Worm (Caenorhabditis elegans) whole organism, L4/young adult: Measurements from ENCODE around the gene zip-12.

ENCODE experiments used
- W03F9.2 ChIP-seq: fragments of 150-350 bp; optimal IDR thresholded peaks from 2 replicates; lab custom pipeline; 2014; ENCODE audit warnings: missing biosample characterization, missing genetic modification characterization
- dao-5 ChIP-seq: sonication (generic microtip); optimal IDR thresholded peaks from 2 replicates; lab custom pipeline; 2016; ENCODE audit warnings: missing genotype, missing genetic modification characterization, moderate library complexity, missing compliant biosample characterization
- him-1 ChIP-seq: sonication (generic microtip); optimal IDR thresholded peaks from 2 replicates; lab custom pipeline; 2016; ENCODE audit warnings: missing genotype, missing genetic modification reagents, missing genetic modification characterization, missing compliant biosample characterization

Gene zip-12

ce11 chrIII:12331300-12331699 is 3.6 kb downstream of the zip-12 start:
- TF ChIP-seq W03F9.2 (tag; lab: Kevin White, UChicago) = no peak
- TF ChIP-seq him-1 = no peak
- TF ChIP-seq dao-5 (tag; lab: Kevin White, UChicago) = no peak

DNA sequence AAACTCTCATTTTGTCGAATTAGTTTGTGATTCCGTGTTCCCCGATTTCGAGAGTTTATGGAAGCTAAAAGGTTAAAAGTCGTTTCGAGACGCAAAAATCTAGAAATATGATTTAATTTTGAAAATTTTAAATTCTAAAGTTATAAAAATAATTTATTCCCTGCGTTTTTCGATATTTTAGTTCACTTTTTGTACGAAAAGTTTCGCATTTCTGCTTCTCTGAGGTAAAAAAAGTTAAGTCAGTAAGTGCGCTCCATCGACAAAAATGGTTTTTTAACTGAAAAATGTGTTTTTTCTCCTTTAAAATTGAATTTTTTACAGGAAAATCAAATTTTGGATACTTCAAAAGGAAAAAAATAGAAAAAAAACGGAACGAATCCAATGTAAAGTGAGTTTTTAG is 5.7 kb downstream of the zip-12 start, which contains the start of gene zip-1:
Gene zip-1, plus strand, starts transcription at position 301 of the 400 bp plus-strand sequence.
- TF ChIP-seq him-1 (no peak), dao-5 (tag; lab: Kevin White, UChicago) (no peak), W03F9.2 (tag; lab: Kevin White, UChicago) (no peak)

DNA sequence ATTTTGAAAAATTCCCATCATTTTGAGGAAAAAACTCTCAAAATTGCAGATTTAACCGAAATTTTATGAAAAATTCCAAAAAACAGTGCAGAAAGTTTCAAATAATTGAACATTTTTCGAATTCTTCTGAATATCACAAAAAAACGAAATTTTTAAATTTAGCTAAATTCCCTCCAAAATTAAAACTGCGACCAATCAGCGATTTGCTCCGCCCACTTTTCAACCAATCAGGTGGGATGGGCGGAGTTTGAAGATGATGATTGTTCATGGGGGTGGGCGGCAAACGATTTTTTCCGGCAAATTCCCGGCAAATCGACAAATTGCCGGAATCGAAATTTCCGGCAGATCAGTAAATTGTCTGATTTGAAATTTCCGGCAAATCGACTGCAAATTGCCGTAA is 6.6 kb downstream of the zip-12 start:
- TF ChIP-seq W03F9.2 (tag; lab: Kevin White, UChicago) (no peak), him-1 (no peak), dao-5 (tag; lab: Kevin White, UChicago) (no peak)

ce11 chrIII:12335400-12335994 is 7.8 kb downstream of the zip-12 start:
- TF ChIP-seq W03F9.2 (tag; lab: Kevin White, UChicago) (peak; percentile 1), dao-5 (tag; lab: Kevin White, UChicago) (no peak), him-1 (no peak)

ce11 chrIII:12344940-12345339 is 17.2 kb downstream of the zip-12 start:
- TF ChIP-seq him-1 (no peak), dao-5 (tag; lab: Kevin White, UChicago) (no peak), W03F9.2 (tag; lab: Kevin White, UChicago) (no peak)

ce11 chrIII:12349027-12349426 is 21.3 kb downstream of the zip-12 start:
- TF ChIP-seq him-1 (no peak), dao-5 (tag; lab: Kevin White, UChicago) (no peak), W03F9.2 (tag; lab: Kevin White, UChicago) (no peak)

DNA sequence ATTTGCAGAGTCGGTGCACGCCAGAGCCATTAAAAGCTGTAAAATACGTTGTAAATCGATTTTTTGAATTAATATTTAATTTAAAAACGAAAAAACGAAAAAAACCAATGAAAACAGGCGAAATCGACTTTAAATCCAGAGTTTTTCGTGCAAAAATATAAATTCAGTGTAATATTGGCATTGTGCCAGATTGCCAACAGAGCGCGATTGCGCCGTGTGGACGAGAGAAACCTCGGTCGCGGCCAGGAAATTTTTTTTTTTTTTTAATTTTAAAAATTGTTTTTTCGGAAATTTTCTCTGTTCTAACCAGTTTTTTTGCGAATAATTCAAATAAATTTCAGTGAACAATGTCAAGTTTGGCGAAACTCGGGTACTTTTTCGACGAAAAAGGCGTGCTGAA is 23.6 kb downstream of the zip-12 start, which contains the start of the genes pph-4.1 and Y75B8A.31:
Gene pph-4.1, minus strand, starts transcription at position 36 of the 400 bp plus-strand sequence.
Gene Y75B8A.31, plus strand, starts transcription at position 342 of the 400 bp plus-strand sequence.
- TF ChIP-seq dao-5 (tag; lab: Kevin White, UChicago) (no peak), him-1 (peak; percentile 58), W03F9.2 (tag; lab: Kevin White, UChicago) (peak; percentile 94)

- TF ChIP-seq him-1 (no peak), W03F9.2 (tag; lab: Kevin White, UChicago) (no peak), dao-5 (tag; lab: Kevin White, UChicago) (no peak)
Measured at ce11 chrIII:12356588-12356987, 28.9 kb downstream of the zip-12 start.

DNA sequence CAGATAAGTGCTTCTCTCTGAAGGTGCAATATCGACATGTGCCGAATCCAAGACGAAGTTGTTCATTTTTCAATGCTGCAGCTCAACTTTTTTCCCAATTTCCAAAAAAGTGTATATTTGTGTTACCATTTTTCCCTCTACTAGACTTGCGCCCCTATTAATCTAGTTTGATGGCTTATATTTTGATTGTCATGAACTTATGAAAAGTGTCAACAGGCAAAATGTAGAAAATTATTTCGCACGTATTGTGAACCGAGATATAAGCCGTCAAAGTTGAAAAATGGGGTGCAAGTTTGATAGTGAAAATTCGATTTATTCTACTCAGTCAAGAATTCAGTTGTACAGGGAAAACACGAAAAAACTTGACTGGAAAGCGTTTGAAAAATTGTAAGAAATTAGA is 30.7 kb downstream of the zip-12 start, which contains the start of gene Y75B8A.32:
Gene Y75B8A.32, minus strand, starts transcription at position 101 of the 400 bp plus-strand sequence.
- TF ChIP-seq him-1 (no peak), W03F9.2 (tag; lab: Kevin White, UChicago) (no peak), dao-5 (tag; lab: Kevin White, UChicago) (no peak)

- no peak for TF ChIP-seq him-1
- TF ChIP-seq W03F9.2 (tag; lab: Kevin White, UChicago) = no peak
- TF ChIP-seq dao-5 (tag; lab: Kevin White, UChicago) = no peak
Measured at ce11 chrIII:12359265-12359664, 31.6 kb downstream of the zip-12 start, which contains the start of gene Y75B8A.34. TSS of gene Y75B8A.34 (plus strand) at chrIII:12359565.

DNA sequence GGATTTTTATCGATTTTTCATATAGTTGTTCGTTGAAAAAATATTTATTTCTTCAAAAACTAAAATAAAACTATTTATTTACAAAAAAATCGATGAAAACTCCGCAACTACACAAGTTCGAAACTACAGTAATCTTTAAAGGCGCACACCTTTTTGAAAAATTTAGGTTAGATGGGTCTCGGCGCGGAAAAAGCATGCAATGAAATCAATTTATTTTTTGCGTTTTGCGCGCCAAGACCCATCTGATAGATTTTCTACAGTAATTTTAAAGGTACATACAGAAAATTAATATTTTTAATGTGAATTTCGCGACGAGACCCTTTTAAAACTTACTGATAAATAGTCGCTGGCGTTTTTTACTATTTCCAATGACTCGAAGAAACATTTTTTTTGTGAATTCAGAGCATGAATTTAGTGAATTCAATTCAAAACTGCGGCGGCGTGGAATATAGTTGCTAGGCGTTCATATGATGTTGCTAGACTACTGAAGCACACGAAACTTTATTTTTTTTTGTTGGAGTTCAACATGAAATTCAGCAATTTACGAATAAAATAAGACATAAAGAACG is 39.4 kb downstream of the zip-12 start, which contains the start of gene Y75B8A.33:
Gene Y75B8A.33, minus strand, starts transcription at position 385 of the 569 bp plus-strand sequence.
- TF ChIP-seq W03F9.2 (tag; lab: Kevin White, UChicago) = no peak

- TF ChIP-seq W03F9.2 (tag; lab: Kevin White, UChicago) (no peak), dao-5 (tag; lab: Kevin White, UChicago) (no peak), him-1 (no peak)
Measured at ce11 chrIII:12367891-12368290, 40.2 kb downstream of the zip-12 start.

ce11 chrIII:12368462-12369306 is 41.0 kb downstream of the zip-12 start, which contains the start of gene his-72:
TSS of gene his-72 (minus strand) at chrIII:12369050.
- TF ChIP-seq him-1 (no peak), dao-5 (tag; lab: Kevin White, UChicago) (no peak), W03F9.2 (tag; lab: Kevin White, UChicago) (no peak)
